Fruit fly (Drosophila melanogaster) whole organism, embryonic: ENCODE measurements around the gene eIF2Bepsilon.
A peak's percentile ranks its signal among the peaks of the same experiment; 100 is the strongest.

Experiments
- BEAF-32 ChIP-seq: fragments of 200-800 bp; sonication (Bioruptor generic); optimal IDR thresholded peaks from 3 replicates; lab custom pipeline; 2017; ENCODE audit warnings: missing biosample characterization, missing genetic modification characterization, mild to moderate bottlenecking, moderate library complexity, missing genetic modification reagents
- Blimp-1 ChIP-seq: fragments of 200-800 bp; sonication (Bioruptor generic); optimal IDR thresholded peaks from 3 replicates; lab custom pipeline; 2018; ENCODE audit warnings: missing biosample characterization, missing genetic modification characterization, mild to moderate bottlenecking, moderate library complexity, missing genetic modification reagents
- CG10321 ChIP-seq: fragments of 200-800 bp; sonication (Bioruptor generic); IDR thresholded peaks from 2 replicates; pipeline ENCODE4 v1.3.6; 2022; ENCODE audit warnings: missing biosample characterization, missing genetic modification characterization
- CG11695 ChIP-seq: fragments of 200-800 bp; sonication (Bioruptor generic); IDR thresholded peaks from 3 replicates; pipeline ENCODE4 v1.3.6; 2022; ENCODE audit warnings: missing biosample characterization, missing genetic modification characterization
- CG13296 ChIP-seq: fragments of 200-800 bp; sonication (Bioruptor generic); optimal IDR thresholded peaks from 3 replicates; lab custom pipeline; 2018; ENCODE audit warnings: missing biosample characterization, mild to moderate bottlenecking, missing genetic modification characterization
- CG15011 ChIP-seq: fragments of 200-800 bp; sonication (Bioruptor generic); optimal IDR thresholded peaks from 3 replicates; lab custom pipeline; 2018; ENCODE audit warnings: missing biosample characterization, mild to moderate bottlenecking, missing genetic modification characterization
- CG16815 ChIP-seq: fragments of 200-800 bp; sonication (Bioruptor generic); optimal IDR thresholded peaks from 3 replicates; lab custom pipeline; 2017; ENCODE audit warnings: missing biosample characterization, mild to moderate bottlenecking, missing genetic modification characterization
- CG17912 ChIP-seq: fragments of 200-800 bp; sonication (Bioruptor generic); optimal IDR thresholded peaks from 2 replicates; lab custom pipeline; 2018; ENCODE audit warnings: missing biosample characterization, mild to moderate bottlenecking, missing genetic modification characterization
- CG1832 ChIP-seq: fragments of 200-800 bp; sonication (Bioruptor generic); optimal IDR thresholded peaks from 2 replicates; lab custom pipeline; 2017; ENCODE audit warnings: missing biosample characterization, mild to moderate bottlenecking, missing genetic modification characterization, inconsistent platforms
- CG18619 ChIP-seq: fragments of 200-800 bp; sonication (Bioruptor generic); optimal IDR thresholded peaks from 3 replicates; lab custom pipeline; 2017; ENCODE audit warnings: missing biosample characterization, mild to moderate bottlenecking, missing genetic modification characterization
- CG2120 ChIP-seq: fragments of 200-800 bp; sonication (Bioruptor generic); optimal IDR thresholded peaks from 3 replicates; lab custom pipeline; 2016; ENCODE audit warnings: missing biosample characterization, missing genetic modification characterization
- CG31388 ChIP-seq: fragments of 200-800 bp; sonication (Bioruptor generic); optimal IDR thresholded peaks from 2 replicates; lab custom pipeline; 2016; ENCODE audit warnings: missing biosample characterization, missing genetic modification characterization
- CG3281 ChIP-seq: fragments of 200-800 bp; sonication (Bioruptor generic); optimal IDR thresholded peaks from 3 replicates; lab custom pipeline; 2017; ENCODE audit warnings: missing biosample characterization, mild to moderate bottlenecking, missing genetic modification characterization
- CG33213 ChIP-seq: fragments of 200-800 bp; sonication (Bioruptor generic); optimal IDR thresholded peaks from 3 replicates; lab custom pipeline; 2016; ENCODE audit warnings: missing biosample characterization, missing genetic modification characterization
- CG4328 ChIP-seq: fragments of 200-800 bp; sonication (Bioruptor generic); optimal IDR thresholded peaks from 3 replicates; lab custom pipeline; 2017; ENCODE audit warnings: missing biosample characterization, missing genetic modification reagents, missing genetic modification characterization
- CG6683 ChIP-seq: fragments of 200-800 bp; sonication (Bioruptor generic); optimal IDR thresholded peaks from 2 replicates; lab custom pipeline; 2017; ENCODE audit warnings: missing biosample characterization, mild to moderate bottlenecking, missing genetic modification characterization, missing genetic modification reagents
- CG6765 ChIP-seq: fragments of 200-800 bp; sonication (Bioruptor generic); optimal IDR thresholded peaks from 3 replicates; lab custom pipeline; 2017; ENCODE audit warnings: missing biosample characterization, mild to moderate bottlenecking, missing genetic modification characterization
- CG9609 ChIP-seq: fragments of 200-800 bp; sonication (Bioruptor generic); optimal IDR thresholded peaks from 3 replicates; lab custom pipeline; 2016; ENCODE audit warnings: missing biosample characterization, missing genetic modification characterization
- CG9797 ChIP-seq: fragments of 200-800 bp; sonication (Bioruptor generic); optimal IDR thresholded peaks from 3 replicates; lab custom pipeline; 2018; ENCODE audit warnings: missing biosample characterization, mild to moderate bottlenecking, missing genetic modification characterization
- Dbx ChIP-seq: fragments of 200-800 bp; sonication (Bioruptor generic); IDR thresholded peaks from 3 replicates; pipeline ENCODE4 v1.3.6; 2022; ENCODE audit warnings: missing biosample characterization, missing genetic modification characterization
- Fer3 ChIP-seq: fragments of 200-800 bp; sonication (Bioruptor generic); optimal IDR thresholded peaks from 2 replicates; lab custom pipeline; 2018; ENCODE audit warnings: missing biosample characterization, mild to moderate bottlenecking, missing genetic modification characterization, moderate library complexity
- MTF-1 ChIP-seq: fragments of 200-800 bp; sonication (Bioruptor generic); optimal IDR thresholded peaks from 2 replicates; lab custom pipeline; 2018; ENCODE audit warnings: missing biosample characterization, mild to moderate bottlenecking, missing genetic modification characterization, borderline replicate concordance
- Myb ChIP-seq: fragments of 200-800 bp; sonication (Bioruptor generic); optimal IDR thresholded peaks from 2 replicates; lab custom pipeline; 2016; ENCODE audit warnings: missing biosample characterization, missing genetic modification characterization
- NfI ChIP-seq: fragments of 200-800 bp; sonication (Bioruptor generic); optimal IDR thresholded peaks from 3 replicates; lab custom pipeline; 2018; ENCODE audit warnings: missing biosample characterization, mild to moderate bottlenecking, missing genetic modification characterization, moderate library complexity
- Side ChIP-seq: fragments of 200-800 bp; sonication (Bioruptor generic); optimal IDR thresholded peaks from 2 replicates; lab custom pipeline; 2016; ENCODE audit warnings: missing biosample characterization, missing genetic modification characterization
- Sin3A ChIP-seq: fragments of >200 bp; optimal IDR thresholded peaks from 2 replicates; lab custom pipeline; 2018
- chn ChIP-seq: fragments of 200-800 bp; sonication (Bioruptor generic); optimal IDR thresholded peaks from 2 replicates; lab custom pipeline; 2016; ENCODE audit warnings: missing biosample characterization, missing genetic modification characterization
- dmrt11E ChIP-seq: fragments of 200-800 bp; sonication (Bioruptor generic); optimal IDR thresholded peaks from 3 replicates; lab custom pipeline; 2018; ENCODE audit warnings: missing biosample characterization, mild to moderate bottlenecking, missing genetic modification characterization, moderate library complexity
- dmrt99B ChIP-seq: fragments of 200-800 bp; sonication (Bioruptor generic); optimal IDR thresholded peaks from 2 replicates; lab custom pipeline; 2018; ENCODE audit warnings: missing biosample characterization, mild to moderate bottlenecking, missing genetic modification characterization, moderate library complexity
- fd96Cb ChIP-seq: fragments of 200-800 bp; sonication (Bioruptor generic); optimal IDR thresholded peaks from 2 replicates; lab custom pipeline; 2018; ENCODE audit warnings: missing biosample characterization, mild to moderate bottlenecking, missing genetic modification characterization, moderate library complexity
- gcm2 ChIP-seq: fragments of 200-800 bp; sonication (Bioruptor generic); optimal IDR thresholded peaks from 2 replicates; lab custom pipeline; 2016; ENCODE audit warnings: missing biosample characterization, missing genetic modification characterization
- gsb ChIP-seq: fragments of 200-800 bp; sonication (Bioruptor generic); IDR thresholded peaks from 2 replicates; pipeline ENCODE4 v1.3.6; 2022; ENCODE audit warnings: missing biosample characterization, missing genetic modification characterization
- gt ChIP-seq: fragments of 200-800 bp; sonication (Bioruptor generic); IDR thresholded peaks from 2 replicates; pipeline ENCODE4 v1.3.6; 2022; ENCODE audit warnings: missing biosample characterization, missing genetic modification characterization
- h ChIP-seq: fragments of >200 bp; optimal IDR thresholded peaks from 2 replicates; lab custom pipeline; 2017
- ind ChIP-seq: fragments of 200-800 bp; sonication (Bioruptor generic); optimal IDR thresholded peaks from 3 replicates; lab custom pipeline; 2016; ENCODE audit warnings: missing biosample characterization, missing genetic modification characterization
- jumu ChIP-seq: fragments of 200-800 bp; sonication (Bioruptor generic); optimal IDR thresholded peaks from 3 replicates; lab custom pipeline; 2016; ENCODE audit warnings: missing biosample characterization, missing genetic modification characterization
- peb ChIP-seq: fragments of 200-800 bp; sonication (Bioruptor generic); IDR thresholded peaks from 2 replicates; pipeline ENCODE4 v1.3.6; 2022; ENCODE audit warnings: missing biosample characterization, missing genetic modification characterization
- ro ChIP-seq: fragments of 200-800 bp; sonication (Bioruptor generic); IDR thresholded peaks from 2 replicates; pipeline ENCODE4 v1.3.6; 2022; ENCODE audit warnings: missing biosample characterization, missing genetic modification characterization
- run ChIP-seq: fragments of 200-800 bp; sonication (Bioruptor generic); optimal IDR thresholded peaks from 3 replicates; lab custom pipeline; 2018; ENCODE audit warnings: missing biosample characterization, mild to moderate bottlenecking, missing genetic modification characterization
- schlank ChIP-seq: fragments of 200-800 bp; sonication (Bioruptor generic); optimal IDR thresholded peaks from 2 replicates; lab custom pipeline; 2018; ENCODE audit warnings: missing biosample characterization, mild to moderate bottlenecking, missing genetic modification characterization
- sim ChIP-seq: fragments of 200-800 bp; sonication (Bioruptor generic); IDR thresholded peaks from 2 replicates; pipeline ENCODE4 v1.3.6; 2022; ENCODE audit warnings: missing biosample characterization, missing genetic modification characterization
- sug ChIP-seq: fragments of 200-800 bp; optimal IDR thresholded peaks from 2 replicates; lab custom pipeline; 2019; ENCODE audit warnings: missing biosample characterization, mild to moderate bottlenecking, missing genetic modification characterization, moderate library complexity
- tgo ChIP-seq: fragments of 200-800 bp; sonication (Bioruptor generic); IDR thresholded peaks from 3 replicates; pipeline ENCODE4 v1.3.6; 2022; ENCODE audit warnings: missing biosample characterization, missing genetic modification characterization
- trem ChIP-seq: fragments of 200-800 bp; optimal IDR thresholded peaks from 3 replicates; lab custom pipeline; 2019; ENCODE audit warnings: missing biosample characterization, mild to moderate bottlenecking, missing genetic modification characterization, moderate library complexity
- tx ChIP-seq: fragments of 200-800 bp; sonication (Bioruptor generic); optimal IDR thresholded peaks from 2 replicates; lab custom pipeline; 2016; ENCODE audit warnings: missing biosample characterization, missing genetic modification characterization
- vnd ChIP-seq: fragments of 200-800 bp; sonication (Bioruptor generic); IDR thresholded peaks from 3 replicates; pipeline ENCODE4 v1.3.6; 2022; ENCODE audit warnings: missing biosample characterization, missing genetic modification characterization; ENCODE audit not compliant: partially characterized antibody
- wdn ChIP-seq: fragments of 200-800 bp; sonication (Bioruptor generic); IDR thresholded peaks from 2 replicates; pipeline ENCODE4 v1.3.6; 2022; ENCODE audit warnings: missing biosample characterization, missing genetic modification characterization
- wek ChIP-seq: fragments of 200-800 bp; sonication (Bioruptor generic); optimal IDR thresholded peaks from 3 replicates; lab custom pipeline; 2018; ENCODE audit warnings: missing biosample characterization, mild to moderate bottlenecking, missing genetic modification characterization, moderate library complexity
- zen2 ChIP-seq: fragments of 200-800 bp; sonication (Bioruptor generic); IDR thresholded peaks from 3 replicates; pipeline ENCODE4 v1.3.6; 2022; ENCODE audit warnings: missing biosample characterization, missing genetic modification characterization; ENCODE audit not compliant: partially characterized antibody
- zfh2 ChIP-seq: fragments of 200-800 bp; sonication (Bioruptor generic); optimal IDR thresholded peaks from 2 replicates; lab custom pipeline; 2016; ENCODE audit warnings: missing biosample characterization, missing genetic modification characterization

eIF2Bepsilon gene

DNA sequence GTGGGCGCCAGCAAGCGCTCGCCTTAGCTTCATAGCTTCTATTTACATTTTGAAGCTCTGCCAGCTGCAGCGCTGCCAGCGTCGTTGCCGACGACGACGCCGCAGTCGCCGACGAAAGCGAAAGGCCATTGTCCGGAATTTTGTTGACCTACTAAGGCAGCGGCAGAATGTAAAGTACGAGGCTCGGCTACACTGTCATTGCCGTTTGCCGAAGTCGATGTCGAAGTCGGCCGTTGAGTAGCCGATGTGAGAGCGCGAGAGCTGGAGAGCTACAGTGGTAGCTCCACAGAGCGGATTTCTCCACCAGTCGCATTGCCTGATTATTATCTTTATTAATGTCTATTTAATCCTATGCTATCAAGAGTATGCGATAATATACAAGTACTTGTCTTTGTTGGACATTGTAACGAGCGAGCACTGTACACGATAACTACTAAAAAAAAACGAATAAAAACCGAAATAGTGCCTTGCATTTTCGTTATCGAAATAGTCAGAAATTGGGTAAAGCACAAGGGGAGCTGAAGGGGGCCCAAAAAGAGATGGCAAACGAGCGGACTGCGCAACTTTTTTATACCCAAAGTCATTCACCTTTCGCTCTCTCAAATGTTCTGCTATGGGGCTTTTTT, 41.0 kb upstream of the eIF2Bepsilon start (continued):
- TF ChIP-seq tgo (GFP tag; lab: Robert Waterston, UW) (peak; percentile 94), CG3281 (peak; percentile 88), Fer3 (tag; lab: Kevin White, UChicago) (peak; percentile 95), BEAF-32 (no peak), sug (peak; percentile 87), ro (peak; percentile 89), wdn (peak; percentile 82), Blimp-1 (GFP tag; lab: Kevin White, UChicago) (peak; percentile 96), MTF-1 (peak; percentile 89), CG9797 (GFP tag; lab: Kevin White, UChicago) (peak; percentile 2), CG6683 (GFP tag; lab: Kevin White, UChicago) (peak; percentile 86), Myb (GFP tag; lab: Kevin White, UChicago) (peak; percentile 75), trem (tag; lab: Kevin White, UChicago) (peak; percentile 62), CG31388 (GFP tag; lab: Kevin White, UChicago) (peak; percentile 85), CG2120 (peak; percentile 93), NfI (GFP tag; lab: Kevin White, UChicago) (peak; percentile 96), chn (GFP tag; lab: Kevin White, UChicago) (peak; percentile 92), CG10321 (GFP tag; lab: Robert Waterston, UW) (peak; percentile 74), gt (peak; percentile 89), Side (GFP tag; lab: Kevin White, UChicago) (peak; percentile 92), fd96Cb (tag; lab: Kevin White, UChicago) (peak; percentile 95), zfh2 (GFP tag; lab: Kevin White, UChicago) (peak; percentile 88), CG18619 (GFP tag; lab: Kevin White, UChicago) (peak; percentile 91), CG4328 (GFP tag; lab: Kevin White, UChicago) (peak; percentile 92), tx (GFP tag; lab: Kevin White, UChicago) (peak; percentile 89), CG15011 (peak; percentile 82), CG13296 (GFP tag; lab: Kevin White, UChicago) (peak; percentile 93), CG33213 (peak; percentile 92), gcm2 (peak; percentile 67), gsb (GFP tag; lab: Robert Waterston, UW) (peak; percentile 91), dmrt99B (tag; lab: Kevin White, UChicago) (peak; percentile 98), Dbx (GFP tag; lab: Robert Waterston, UW) (peak; percentile 90), CG16815 (GFP tag; lab: Kevin White, UChicago) (peak; percentile 82), wek (peak; percentile 87), CG17912 (GFP tag; lab: Kevin White, UChicago) (peak; percentile 97), zen2 (GFP tag; lab: Robert Waterston, UW) (no peak), ind (GFP tag; lab: Kevin White, UChicago) (peak; percentile 97), CG1832 (GFP tag; lab: Kevin White, UChicago) (no peak), h (lab: Kevin White, UChicago) (no peak), schlank (tag; lab: Kevin White, UChicago) (peak; percentile 87), vnd (GFP tag; lab: Robert Waterston, UW) (0 out of 3 replicates have a peak, but pooled peaks have one; percentile 9), CG11695 (GFP tag; lab: Robert Waterston, UW) (peak; percentile 93), Sin3A (lab: Kevin White, UChicago) (no peak), CG9609 (GFP tag; lab: Kevin White, UChicago) (peak; percentile 91), peb (GFP tag; lab: Robert Waterston, UW) (peak; percentile 91), run (tag; lab: Kevin White, UChicago) (peak; percentile 83), sim (GFP tag; lab: Robert Waterston, UW) (peak; percentile 84), dmrt11E (tag; lab: Kevin White, UChicago) (peak; percentile 33), CG6765 (peak; percentile 88), jumu (GFP tag; lab: Kevin White, UChicago) (peak; percentile 91)
